Fruit fly (Drosophila melanogaster): Measurements from ENCODE around the gene UQCR-Q.

DNA sequence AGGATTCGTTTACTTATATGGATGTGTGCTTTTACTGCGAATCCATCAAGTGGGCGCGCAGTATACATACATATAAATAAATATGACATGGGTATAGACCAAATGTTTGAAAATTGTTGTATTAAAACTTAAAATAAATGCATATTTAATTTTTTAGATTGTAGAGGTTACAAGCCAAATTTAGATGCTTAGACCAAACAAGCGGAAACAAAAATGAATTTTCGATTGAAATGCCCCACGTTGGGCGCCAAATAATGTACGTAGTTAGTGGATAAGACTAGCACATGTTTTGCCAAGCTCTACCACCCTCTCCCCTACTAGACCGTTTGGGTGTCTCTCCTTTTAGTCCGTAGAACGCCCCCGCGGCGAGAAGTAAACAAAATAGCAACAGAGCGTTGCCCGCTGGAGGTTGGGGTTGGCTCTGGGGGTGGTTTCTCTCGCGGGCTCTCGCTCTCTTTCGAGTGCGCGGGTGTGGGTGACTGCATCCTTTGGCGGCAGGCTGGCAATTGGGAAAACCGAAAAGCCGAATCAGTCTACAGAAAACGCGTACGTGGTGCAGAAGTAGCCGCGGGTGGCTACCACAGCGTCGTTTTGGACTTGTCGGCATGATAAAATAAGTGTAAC is 35.6 kb upstream of the UQCR-Q start, which contains the start of gene CG18265:
- TF ChIP-seq CTCF (optimal IDR thresholded peaks at IDR 0.05) (no peak), CG8478 (optimal IDR thresholded peaks at IDR 0.05) (no peak)

Measured in S2 (cell line).